Worm (Caenorhabditis elegans): ENCODE data around the gene T22E5.1.

ce11 chrX:6419113-6419512 is 6.4 kb downstream of the T22E5.1 start:
- TF ChIP-seq nhr-12 (tag; optimal IDR thresholded peaks at IDR 0.05) = no peak
- no peak for TF ChIP-seq unc-39 (tag; optimal IDR thresholded peaks at IDR 0.05)
- TF ChIP-seq Y55F3AM.14 (GFP tag; optimal IDR thresholded peaks at IDR 0.05) = no peak
- TF ChIP-seq lsy-2 (tag; optimal IDR thresholded peaks at IDR 0.05) = no peak
- no peak for TF ChIP-seq nhr-77 (tag; optimal IDR thresholded peaks at IDR 0.05)
- no peak for TF ChIP-seq sem-4 (tag; optimal IDR thresholded peaks at IDR 0.05)
- no peak for TF ChIP-seq ztf-11 (tag; optimal IDR thresholded peaks at IDR 0.05)

All from whole organism, L2 larva.